Worm (Caenorhabditis elegans): Measurements from ENCODE around the gene gei-8.

ce11 chrIII:8125234-8125633 is 4.2 kb upstream of the gei-8 start:
- TF ChIP-seq fkh-6 (tag; optimal IDR thresholded peaks at IDR 0.05) (no peak), sox-4 (tag; optimal IDR thresholded peaks at IDR 0.05) (no peak), sdc-2 (tag; optimal IDR thresholded peaks at IDR 0.05) (no peak), ceh-31 (tag; optimal IDR thresholded peaks at IDR 0.05) (no peak), ahr-1 (tag; optimal IDR thresholded peaks at IDR 0.05) (no peak), gmeb-2 (tag; optimal IDR thresholded peaks at IDR 0.05) (no peak), C38D4.7 (GFP tag; optimal IDR thresholded peaks at IDR 0.05) (no peak), elt-2 (tag; optimal IDR thresholded peaks at IDR 0.05) (peak; percentile 18), nhr-11 (tag; optimal IDR thresholded peaks at IDR 0.05) (no peak), ceh-14 (tag; optimal IDR thresholded peaks at IDR 0.05) (no peak), unc-3 (GFP tag; conservative IDR thresholded peaks at IDR 0.05) (no peak), unc-3 (tag; optimal IDR thresholded peaks at IDR 0.05) (no peak), ama-1 (optimal IDR thresholded peaks at IDR 0.05) (no peak), pha-4 (tag; optimal IDR thresholded peaks at IDR 0.05) (no peak)

Data from whole organism, late embryonic.